Worm (Caenorhabditis elegans) whole organism, late embryonic: ENCODE data around the gene ifas-1.

ENCODE experiments used
- C08G9.2 ChIP-seq: sonication (generic microtip); optimal IDR thresholded peaks from 2 replicates; lab custom pipeline; 2016; ENCODE audit warnings: mild to moderate bottlenecking, missing genetic modification characterization, moderate library complexity, missing compliant biosample characterization
- C38D4.7 ChIP-seq: fragments of 200-800 bp; sonication (Bioruptor generic); optimal IDR thresholded peaks from 2 replicates; lab custom pipeline; 2018; ENCODE audit warnings: mild to moderate bottlenecking, missing genetic modification characterization, moderate library complexity, missing compliant biosample characterization
- F13H6.1 ChIP-seq: sonication (generic microtip); optimal IDR thresholded peaks from 2 replicates; lab custom pipeline; 2016; ENCODE audit warnings: missing genetic modification characterization, missing compliant biosample characterization
- K02D7.2 ChIP-seq: sonication (generic microtip); optimal IDR thresholded peaks from 2 replicates; lab custom pipeline; 2017; ENCODE audit warnings: mild to moderate bottlenecking, missing genetic modification characterization, missing compliant biosample characterization
- T23F11.4 ChIP-seq: fragments of 200-800 bp; sonication (Bioruptor generic); optimal IDR thresholded peaks from 2 replicates; lab custom pipeline; 2018; ENCODE audit warnings: mild to moderate bottlenecking, missing genetic modification characterization, missing compliant biosample characterization
- Y22D7AL.16 ChIP-seq: sonication (generic microtip); optimal IDR thresholded peaks from 2 replicates; lab custom pipeline; 2016; ENCODE audit warnings: missing genetic modification characterization, missing compliant biosample characterization
- ahr-1 ChIP-seq: sonication (generic microtip); optimal IDR thresholded peaks from 2 replicates; lab custom pipeline; 2016; ENCODE audit warnings: missing genetic modification characterization, missing compliant biosample characterization
- ama-1 ChIP-seq: fragments of 150-350 bp; optimal IDR thresholded peaks from 2 replicates; lab custom pipeline; 2014
- ceh-14 ChIP-seq: sonication (generic microtip); optimal IDR thresholded peaks from 2 replicates; lab custom pipeline; 2016; ENCODE audit warnings: missing genotype, missing genetic modification characterization, missing compliant biosample characterization
- ceh-18 ChIP-seq: sonication (generic microtip); optimal IDR thresholded peaks from 2 replicates; lab custom pipeline; 2016; ENCODE audit warnings: missing genetic modification characterization, missing compliant biosample characterization
- ceh-19 ChIP-seq: fragments of 200-800 bp; sonication (Bioruptor generic); optimal IDR thresholded peaks from 2 replicates; lab custom pipeline; 2018; ENCODE audit warnings: mild to moderate bottlenecking, missing genetic modification characterization, missing compliant biosample characterization
- ceh-2 ChIP-seq: sonication (generic microtip); optimal IDR thresholded peaks from 2 replicates; lab custom pipeline; 2016; ENCODE audit warnings: missing genotype, missing genetic modification characterization, missing compliant biosample characterization
- ceh-22 ChIP-seq: sonication (generic microtip); optimal IDR thresholded peaks from 2 replicates; lab custom pipeline; 2017; ENCODE audit warnings: missing biosample characterization, missing genetic modification characterization
- ceh-31 ChIP-seq: sonication (generic microtip); optimal IDR thresholded peaks from 2 replicates; lab custom pipeline; 2016; ENCODE audit warnings: missing genetic modification characterization, missing compliant biosample characterization
- ceh-48 ChIP-seq: sonication (generic microtip); optimal IDR thresholded peaks from 2 replicates; lab custom pipeline; 2016; ENCODE audit warnings: missing genetic modification characterization, inconsistent platforms, missing compliant biosample characterization
- ceh-6 ChIP-seq: fragments of 200-800 bp; sonication (Bioruptor generic); optimal IDR thresholded peaks from 2 replicates; lab custom pipeline; 2018; ENCODE audit warnings: mild to moderate bottlenecking, missing genetic modification characterization, missing compliant biosample characterization
- ceh-9 ChIP-seq: sonication (generic microtip); optimal IDR thresholded peaks from 2 replicates; lab custom pipeline; 2016; ENCODE audit warnings: mild to moderate bottlenecking, missing genetic modification characterization, inconsistent platforms, missing compliant biosample characterization
- che-1 ChIP-seq: sonication (generic microtip); optimal IDR thresholded peaks from 2 replicates; lab custom pipeline; 2016; ENCODE audit warnings: mild to moderate bottlenecking, missing genetic modification characterization, missing compliant biosample characterization
- elt-2 ChIP-seq: sonication (generic microtip); optimal IDR thresholded peaks from 2 replicates; lab custom pipeline; 2016; ENCODE audit warnings: missing genetic modification reagents, missing genetic modification characterization, missing compliant biosample characterization
- ets-4 ChIP-seq: sonication (generic microtip); optimal IDR thresholded peaks from 2 replicates; lab custom pipeline; 2016; ENCODE audit warnings: missing genetic modification characterization, missing compliant biosample characterization
- fax-1 ChIP-seq: sonication (generic microtip); optimal IDR thresholded peaks from 2 replicates; lab custom pipeline; 2016; ENCODE audit warnings: missing genotype, missing genetic modification characterization, missing compliant biosample characterization
- fkh-10 ChIP-seq: fragments of 150-350 bp; optimal IDR thresholded peaks from 2 replicates; lab custom pipeline; 2014; ENCODE audit warnings: missing biosample characterization, missing genetic modification reagents, missing genetic modification characterization
- gmeb-2 ChIP-seq: sonication (generic microtip); optimal IDR thresholded peaks from 2 replicates; lab custom pipeline; 2016; ENCODE audit warnings: missing genetic modification characterization, inconsistent platforms, missing compliant biosample characterization
- hlh-13 ChIP-seq: fragments of 200-800 bp; sonication (Bioruptor generic); optimal IDR thresholded peaks from 2 replicates; lab custom pipeline; 2018; ENCODE audit warnings: mild to moderate bottlenecking, missing genetic modification characterization, missing compliant biosample characterization
- hlh-30 ChIP-seq: sonication (generic microtip); optimal IDR thresholded peaks from 2 replicates; lab custom pipeline; 2017; ENCODE audit warnings: antibody characterized with exemption, missing genetic modification characterization, missing compliant biosample characterization; ENCODE audit not compliant: insufficient read depth
- lim-6 ChIP-seq: sonication (generic microtip); optimal IDR thresholded peaks from 2 replicates; lab custom pipeline; 2016; ENCODE audit warnings: missing genetic modification characterization, missing compliant biosample characterization
- lin-11 ChIP-seq: fragments of 200-800 bp; sonication (Bioruptor generic); optimal IDR thresholded peaks from 2 replicates; lab custom pipeline; 2018; ENCODE audit warnings: mild to moderate bottlenecking, missing genetic modification characterization, missing compliant biosample characterization
- madf-2 ChIP-seq: sonication (generic microtip); optimal IDR thresholded peaks from 2 replicates; lab custom pipeline; 2017; ENCODE audit warnings: missing genetic modification characterization, missing compliant biosample characterization
- nfya-1 ChIP-seq: sonication (generic microtip); optimal IDR thresholded peaks from 2 replicates; lab custom pipeline; 2017; ENCODE audit warnings: missing genetic modification characterization, mild to moderate bottlenecking, missing compliant biosample characterization, antibody characterized with exemption, moderate library complexity
- npax-4 ChIP-seq: sonication (generic microtip); optimal IDR thresholded peaks from 2 replicates; lab custom pipeline; 2016; ENCODE audit warnings: missing genetic modification characterization, missing compliant biosample characterization
- odd-2 ChIP-seq: sonication (generic microtip); optimal IDR thresholded peaks from 2 replicates; lab custom pipeline; 2017; ENCODE audit warnings: antibody characterized with exemption, mild to moderate bottlenecking, missing genetic modification characterization, missing compliant biosample characterization
- pat-9 ChIP-seq: fragments of 200-800 bp; sonication (Bioruptor generic); optimal IDR thresholded peaks from 2 replicates; lab custom pipeline; 2018; ENCODE audit warnings: mild to moderate bottlenecking, missing genetic modification characterization, moderate library complexity, missing compliant biosample characterization
- pax-1 ChIP-seq: fragments of 150-350 bp; optimal IDR thresholded peaks from 2 replicates; lab custom pipeline; 2014; ENCODE audit warnings: missing biosample characterization, missing genetic modification characterization
- pha-2 ChIP-seq: sonication (generic microtip); optimal IDR thresholded peaks from 2 replicates; lab custom pipeline; 2017; ENCODE audit warnings: mild to moderate bottlenecking, missing genetic modification characterization, missing compliant biosample characterization
- pros-1 ChIP-seq: fragments of 150-350 bp; optimal IDR thresholded peaks from 2 replicates; lab custom pipeline; 2014; ENCODE audit warnings: missing biosample characterization, missing genetic modification reagents, missing genetic modification characterization
- ref-2 ChIP-seq: sonication (generic microtip); optimal IDR thresholded peaks from 2 replicates; lab custom pipeline; 2016; ENCODE audit warnings: missing genetic modification characterization, missing compliant biosample characterization
- rnt-1 ChIP-seq: sonication (generic microtip); optimal IDR thresholded peaks from 2 replicates; lab custom pipeline; 2016; ENCODE audit warnings: missing genetic modification characterization, missing compliant biosample characterization
- syd-9 ChIP-seq: sonication (generic microtip); optimal IDR thresholded peaks from 2 replicates; lab custom pipeline; 2016; ENCODE audit warnings: mild to moderate bottlenecking, missing genetic modification characterization, moderate library complexity, missing compliant biosample characterization
- tbx-2 ChIP-seq: sonication (generic microtip); optimal IDR thresholded peaks from 2 replicates; lab custom pipeline; 2016; ENCODE audit warnings: missing genetic modification characterization, missing compliant biosample characterization
- tbx-7 ChIP-seq: sonication (generic microtip); optimal IDR thresholded peaks from 2 replicates; lab custom pipeline; 2016; ENCODE audit warnings: missing genotype, missing genetic modification characterization, missing compliant biosample characterization
- ttx-3 ChIP-seq: sonication (generic microtip); optimal IDR thresholded peaks from 2 replicates; lab custom pipeline; 2016; ENCODE audit warnings: missing genetic modification reagents, missing genetic modification characterization, missing compliant biosample characterization
- unc-42 ChIP-seq: sonication (generic microtip); optimal IDR thresholded peaks from 2 replicates; lab custom pipeline; 2016; ENCODE audit warnings: missing genotype, missing genetic modification characterization, missing compliant biosample characterization
- zip-5 ChIP-seq: sonication (generic microtip); optimal IDR thresholded peaks from 2 replicates; lab custom pipeline; 2016; ENCODE audit warnings: missing genetic modification characterization, missing compliant biosample characterization

ifas-1 gene

DNA sequence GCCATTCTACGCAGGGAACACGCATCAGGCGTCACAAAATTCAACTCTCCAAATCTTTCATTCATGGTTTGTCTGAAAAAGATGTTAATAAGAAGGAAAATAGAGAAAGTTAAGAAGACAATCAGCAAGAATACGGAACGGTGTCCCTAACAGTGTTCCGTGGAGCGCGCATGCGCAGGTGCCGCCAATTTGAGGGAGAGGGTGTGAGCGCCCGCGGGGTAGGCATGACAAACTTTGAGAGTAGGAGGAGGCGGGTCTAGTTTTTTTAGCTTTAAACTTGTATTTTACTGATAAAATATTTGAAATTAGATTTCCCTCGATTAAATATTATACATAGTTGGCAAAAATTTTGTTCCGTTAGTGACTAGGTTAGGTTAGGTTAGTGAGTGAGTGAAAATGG is 8.2 kb downstream of the ifas-1 start:
- TF ChIP-seq fkh-10: no peak
- TF ChIP-seq ceh-14 (tag; lab: Kevin White, UChicago): no peak
- TF ChIP-seq Y22D7AL.16: no peak
- no peak for TF ChIP-seq che-1 (tag; lab: Kevin White, UChicago)
- no peak for TF ChIP-seq hlh-30
- TF ChIP-seq ceh-19 (GFP tag; lab: Kevin White, UChicago): no peak
- TF ChIP-seq tbx-7: no peak
- no peak for TF ChIP-seq ceh-2
- TF ChIP-seq fax-1: no peak
- TF ChIP-seq ets-4: no peak
- TF ChIP-seq ceh-9 (tag; lab: Kevin White, UChicago): no peak

DNA sequence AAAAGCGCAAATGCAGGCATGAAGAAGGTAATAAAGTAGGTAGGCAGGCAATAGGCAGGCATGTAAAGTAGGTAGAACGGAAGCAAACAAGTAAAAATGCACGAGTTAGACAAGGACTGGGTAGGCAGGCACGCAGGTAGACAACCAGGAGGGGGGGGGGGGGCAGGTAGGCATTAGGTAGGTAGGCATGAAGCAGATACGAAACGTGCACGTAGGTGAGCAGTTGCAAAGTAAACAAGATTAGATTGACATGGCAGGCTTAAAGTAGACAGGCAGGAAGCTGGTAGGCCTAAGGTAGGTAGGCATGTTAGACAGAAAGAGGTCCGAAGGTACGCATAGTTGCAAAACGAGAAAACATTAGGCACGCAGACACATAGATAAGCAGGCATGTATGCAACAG is 9.5 kb downstream of the ifas-1 start:
- no peak for TF ChIP-seq unc-42
- TF ChIP-seq tbx-7: no peak
- no peak for TF ChIP-seq pros-1 (tag; lab: Kevin White, UChicago)
- no peak for TF ChIP-seq nfya-1
- no peak for TF ChIP-seq ceh-22 (tag; lab: Kevin White, UChicago)
- no peak for TF ChIP-seq ttx-3 (tag; lab: Kevin White, UChicago)
- TF ChIP-seq hlh-30: no peak
- TF ChIP-seq T23F11.4 (GFP tag; lab: Kevin White, UChicago): no peak
- TF ChIP-seq ceh-48 (tag; lab: Kevin White, UChicago): no peak
- TF ChIP-seq ceh-31 (tag; lab: Kevin White, UChicago): no peak
- no peak for TF ChIP-seq ceh-6 (GFP tag; lab: Kevin White, UChicago)
- TF ChIP-seq C38D4.7: no peak
- no peak for TF ChIP-seq hlh-13 (GFP tag; lab: Kevin White, UChicago)
- no peak for TF ChIP-seq gmeb-2 (tag; lab: Kevin White, UChicago)
- no peak for TF ChIP-seq K02D7.2 (tag; lab: Kevin White, UChicago)
- no peak for TF ChIP-seq ref-2 (tag; lab: Kevin White, UChicago)
- no peak for TF ChIP-seq ceh-2
- TF ChIP-seq ama-1 (lab: Kevin White, UChicago): no peak
- no peak for TF ChIP-seq ahr-1 (tag; lab: Kevin White, UChicago)
- no peak for TF ChIP-seq odd-2 (tag; lab: Kevin White, UChicago)

DNA sequence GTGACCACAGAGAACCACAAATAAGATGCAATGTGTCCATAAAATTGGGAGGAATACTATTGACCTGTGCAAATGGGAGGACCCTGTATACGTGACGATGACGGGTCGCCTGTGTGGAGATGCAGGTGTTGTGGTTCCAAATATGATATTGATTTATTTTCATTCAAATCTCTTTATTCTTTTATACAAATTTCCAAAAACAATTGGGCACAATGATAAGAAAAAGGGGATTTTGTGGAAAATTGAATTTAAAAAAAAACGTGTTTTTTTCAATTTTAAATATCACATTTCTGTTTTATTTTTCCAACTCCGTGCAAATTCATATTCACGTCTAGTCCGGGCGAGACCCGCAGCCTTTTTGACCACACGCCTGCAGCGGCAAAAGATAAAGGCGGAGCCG is 13.3 kb downstream of the ifas-1 start, which contains the start of gene F19B10.2:
TSS of gene F19B10.2 (plus strand) at position 301 of the 400 bp plus-strand sequence.
- TF ChIP-seq ceh-19 (GFP tag; lab: Kevin White, UChicago): no peak
- TF ChIP-seq ceh-48 (tag; lab: Kevin White, UChicago): no peak
- TF ChIP-seq ceh-2: no peak
- no peak for TF ChIP-seq pat-9
- no peak for TF ChIP-seq ceh-22 (tag; lab: Kevin White, UChicago)
- TF ChIP-seq C08G9.2 (tag; lab: Kevin White, UChicago): no peak
- TF ChIP-seq syd-9 (tag; lab: Kevin White, UChicago): no peak
- no peak for TF ChIP-seq tbx-2 (tag; lab: Kevin White, UChicago)
- TF ChIP-seq odd-2 (tag; lab: Kevin White, UChicago): no peak
- TF ChIP-seq unc-42: no peak
- TF ChIP-seq ets-4: no peak
- TF ChIP-seq npax-4 (tag; lab: Kevin White, UChicago): no peak
- TF ChIP-seq rnt-1: no peak
- no peak for TF ChIP-seq lin-11 (tag; lab: Kevin White, UChicago)
- no peak for TF ChIP-seq Y22D7AL.16
- TF ChIP-seq ceh-9 (tag; lab: Kevin White, UChicago): no peak
- no peak for TF ChIP-seq lim-6 (tag; lab: Kevin White, UChicago)
- no peak for TF ChIP-seq hlh-13 (GFP tag; lab: Kevin White, UChicago)

DNA sequence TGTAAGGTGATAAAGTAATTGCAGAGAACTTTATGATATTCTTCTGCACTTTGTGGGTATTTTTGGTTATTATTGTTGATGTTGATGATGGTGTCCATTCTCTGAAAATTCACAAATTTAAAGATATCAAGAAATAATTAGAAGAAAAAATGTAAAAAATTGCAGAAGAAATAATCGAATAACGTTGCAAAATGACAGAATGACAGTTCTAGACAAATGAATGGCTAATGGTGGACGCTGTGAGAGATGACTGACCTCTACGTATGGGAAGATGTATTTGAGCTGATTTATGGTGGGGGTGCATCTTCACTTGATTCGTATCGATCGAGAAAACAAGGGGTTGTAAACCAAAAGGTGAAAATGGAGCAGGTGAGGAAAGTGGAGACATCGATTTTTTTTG is 15.0 kb downstream of the ifas-1 start, which contains the start of gene sea-1:
TSS of gene sea-1 (minus strand) at position 101 of the 400 bp plus-strand sequence.
- TF ChIP-seq madf-2 (tag; lab: Kevin White, UChicago) (no peak), ceh-9 (tag; lab: Kevin White, UChicago) (no peak), C38D4.7 (no peak), T23F11.4 (GFP tag; lab: Kevin White, UChicago) (no peak), elt-2 (no peak), pax-1 (tag; lab: Kevin White, UChicago) (no peak), ceh-18 (tag; lab: Kevin White, UChicago) (no peak), odd-2 (tag; lab: Kevin White, UChicago) (no peak), zip-5 (no peak), tbx-7 (no peak), pros-1 (tag; lab: Kevin White, UChicago) (no peak), Y22D7AL.16 (no peak), ceh-48 (tag; lab: Kevin White, UChicago) (no peak), pha-2 (tag; lab: Kevin White, UChicago) (no peak), F13H6.1 (tag; lab: Kevin White, UChicago) (no peak)
